Worm (Caenorhabditis elegans): ENCODE data around the gene T24D5.6.

DNA sequence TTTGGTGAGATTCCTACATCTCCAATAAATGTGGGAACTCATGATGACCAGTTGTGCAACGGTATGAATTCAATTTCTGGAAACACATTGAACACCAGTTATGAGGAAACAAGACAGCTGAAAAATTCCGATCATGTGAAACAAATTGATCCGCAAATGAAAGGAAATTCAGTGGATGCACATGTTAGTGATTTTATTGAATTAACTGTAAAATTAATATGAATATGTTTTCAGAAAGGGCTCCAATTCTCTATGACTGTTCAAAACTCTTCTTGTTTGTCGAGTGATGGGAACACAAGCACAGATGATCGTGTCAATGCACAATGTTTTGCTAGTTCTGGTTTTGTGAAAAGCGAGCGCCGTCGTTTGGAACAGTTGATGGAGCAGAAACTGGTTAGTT is 16.9 kb downstream of the T24D5.6 start:
- no peak for TF ChIP-seq fos-1 (tag; optimal IDR thresholded peaks at IDR 0.05)
- no peak for TF ChIP-seq unc-62 (GFP tag; optimal IDR thresholded peaks at IDR 0.05)
- TF ChIP-seq nhr-76 (tag; optimal IDR thresholded peaks at IDR 0.05): no peak
- TF ChIP-seq nhr-237 (tag; optimal IDR thresholded peaks at IDR 0.05): no peak
- no peak for TF ChIP-seq ama-1 (optimal IDR thresholded peaks at IDR 0.05)
- no peak for TF ChIP-seq nhr-25 (tag; optimal IDR thresholded peaks at IDR 0.05)
- no peak for TF ChIP-seq elt-2 (tag; optimal IDR thresholded peaks at IDR 0.05)
